Fruit fly (Drosophila melanogaster) whole organism, prepupa: ENCODE data around the gene ppk20.

ENCODE experiments used
- CG31627 ChIP-seq: fragments of 200-800 bp; sonication (Bioruptor generic); optimal IDR thresholded peaks from 3 replicates; lab custom pipeline; 2016; ENCODE audit warnings: missing biosample characterization, missing genetic modification characterization
- Gug ChIP-seq: fragments of 200-800 bp; sonication (Bioruptor generic); IDR thresholded peaks from 2 replicates; pipeline ENCODE4 v1.3.6; 2022; ENCODE audit warnings: missing biosample characterization, missing genetic modification characterization
- OdsH ChIP-seq: fragments of 200-800 bp; sonication (Bioruptor generic); optimal IDR thresholded peaks from 3 replicates; lab custom pipeline; 2016; ENCODE audit warnings: missing biosample characterization, missing genetic modification characterization
- Smox ChIP-seq: fragments of 200-800 bp; sonication (Bioruptor generic); optimal IDR thresholded peaks from 3 replicates; lab custom pipeline; 2016; ENCODE audit warnings: missing biosample characterization, missing genetic modification characterization

DNA sequence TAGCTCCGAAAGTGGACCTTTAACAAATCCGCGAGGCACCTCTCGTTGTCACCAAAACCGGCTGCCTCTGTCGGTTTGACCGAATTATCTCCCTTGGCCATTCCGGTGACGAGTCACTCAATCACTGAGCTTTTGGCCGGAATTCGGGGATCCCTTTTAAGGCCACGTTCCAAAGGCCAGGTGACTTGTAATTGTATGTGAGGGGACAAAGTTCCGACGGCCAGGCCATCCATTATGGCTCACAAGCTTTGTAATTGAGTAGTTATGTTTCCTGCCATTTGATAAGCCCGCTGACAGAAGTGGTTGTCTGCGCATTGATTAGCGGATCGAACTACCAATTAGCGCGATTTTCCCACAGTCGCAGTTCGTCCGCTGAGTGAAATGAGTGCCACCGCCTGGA lies at the start of gene ppk20, which contains the start of gene ppk30:
- TF ChIP-seq CG31627 (GFP tag; lab: Kevin White, UChicago) (no peak), OdsH (no peak), Smox (no peak), Gug (GFP tag; lab: Robert Waterston, UW) (no peak)
